Worm (Caenorhabditis elegans) whole organism, young adult: ENCODE measurements around the gene F55A11.6.

Source experiments
- B0336.3 ChIP-seq: fragments of 200-800 bp; sonication (Bioruptor generic); IDR thresholded peaks from 2 replicates; pipeline ENCODE4 v1.3.6; 2022; ENCODE audit warnings: missing genetic modification characterization, missing compliant biosample characterization
- F49E8.2 ChIP-seq: sonication (generic microtip); optimal IDR thresholded peaks from 3 replicates; lab custom pipeline; 2017; ENCODE audit warnings: missing genetic modification characterization, mild to moderate bottlenecking, missing compliant biosample characterization, antibody characterized with exemption, moderate library complexity; ENCODE audit not compliant: insufficient read depth
- F52B5.7 ChIP-seq: sonication (generic microtip); optimal IDR thresholded peaks from 2 replicates; lab custom pipeline; 2016; ENCODE audit warnings: mild to moderate bottlenecking, missing genetic modification characterization, missing compliant biosample characterization
- K12H6.12 ChIP-seq: fragments of 200-800 bp; sonication (Bioruptor generic); optimal IDR thresholded peaks from 2 replicates; lab custom pipeline; 2018; ENCODE audit warnings: mild to moderate bottlenecking, missing genetic modification characterization, missing compliant biosample characterization
- Y53G8AR.9 ChIP-seq: fragments of 200-800 bp; sonication (Bioruptor generic); conservative IDR thresholded peaks from 2 replicates; pipeline ENCODE4 v1.3.6; 2022; ENCODE audit warnings: missing genetic modification reagents, missing genetic modification characterization, missing compliant biosample characterization
- Y95B8A.8 ChIP-seq: fragments of 200-800 bp; sonication (Bioruptor generic); IDR thresholded peaks from 2 replicates; pipeline ENCODE4 v1.3.6; 2022; ENCODE audit warnings: missing genetic modification reagents, missing genetic modification characterization, missing compliant biosample characterization
- aptf-2 ChIP-seq: fragments of 200-800 bp; sonication (Bioruptor generic); conservative IDR thresholded peaks from 2 replicates; pipeline ENCODE4 v1.3.6; 2022; ENCODE audit warnings: missing genetic modification reagents, missing genetic modification characterization, missing compliant biosample characterization
- aptf-3 ChIP-seq: fragments of 200-800 bp; sonication (Bioruptor generic); IDR thresholded peaks from 2 replicates; pipeline ENCODE4 v1.3.6; 2022; ENCODE audit warnings: missing genetic modification characterization, missing compliant biosample characterization
- attf-6 ChIP-seq: fragments of 200-800 bp; sonication (Bioruptor generic); IDR thresholded peaks from 2 replicates; pipeline ENCODE4 v1.3.6; 2022; ENCODE audit warnings: missing genetic modification reagents, missing genetic modification characterization, missing compliant biosample characterization
- cebp-1 ChIP-seq, 2 experiments: fragments of 200-800 bp in 1 of 2; sonication (Bioruptor generic) in 1 of 2; sonication (generic microtip) in 1 of 2; IDR thresholded peaks in 1 of 2; optimal IDR thresholded peaks in 1 of 2; 2 replicates each; pipeline versions ENCODE4 v1.3.6 to Lab custom; 2017 to 2022; ENCODE audit warnings: missing compliant biosample characterization in 2 of 2, missing genetic modification characterization in 2 of 2, mild to moderate bottlenecking in 1 of 2, missing genetic modification reagents in 1 of 2, moderate library complexity in 1 of 2
- efl-1 ChIP-seq: fragments of 150-350 bp; optimal IDR thresholded peaks from 2 replicates; lab custom pipeline; 2014; ENCODE audit warnings: missing biosample characterization, missing genetic modification reagents, missing genetic modification characterization
- ets-4 ChIP-seq: fragments of 200-800 bp; sonication (Bioruptor generic); optimal IDR thresholded peaks from 2 replicates; lab custom pipeline; 2018; ENCODE audit warnings: mild to moderate bottlenecking, missing genetic modification characterization, missing compliant biosample characterization
- hlh-26 ChIP-seq: fragments of 200-800 bp; sonication (Bioruptor generic); conservative IDR thresholded peaks from 2 replicates; pipeline ENCODE4 v1.3.6; 2022; ENCODE audit warnings: missing genetic modification reagents, missing genetic modification characterization, missing compliant biosample characterization
- hmg-1.2 ChIP-seq: fragments of 200-800 bp; sonication (Bioruptor generic); IDR thresholded peaks from 2 replicates; pipeline ENCODE4 v1.3.6; 2022; ENCODE audit warnings: missing genetic modification reagents, missing genetic modification characterization, missing compliant biosample characterization
- hsf-1 ChIP-seq: fragments of 200-800 bp; sonication (Bioruptor generic); IDR thresholded peaks from 2 replicates; pipeline ENCODE4 v1.3.6; 2022; ENCODE audit warnings: missing genetic modification reagents, missing genetic modification characterization, missing compliant biosample characterization
- let-526 ChIP-seq: fragments of 200-800 bp; sonication (Bioruptor generic); IDR thresholded peaks from 2 replicates; pipeline ENCODE4 v1.3.6; 2022; ENCODE audit warnings: missing genetic modification reagents, missing genetic modification characterization, missing compliant biosample characterization
- madf-10 ChIP-seq: sonication (generic microtip); optimal IDR thresholded peaks from 2 replicates; lab custom pipeline; 2016; ENCODE audit warnings: mild to moderate bottlenecking, missing genetic modification characterization, missing compliant biosample characterization
- madf-8 ChIP-seq: fragments of 200-800 bp; sonication (Bioruptor generic); conservative IDR thresholded peaks from 2 replicates; pipeline ENCODE4 v1.3.6; 2022; ENCODE audit warnings: missing genetic modification reagents, missing genetic modification characterization, missing compliant biosample characterization
- nhr-90 ChIP-seq: sonication (generic microtip); optimal IDR thresholded peaks from 2 replicates; lab custom pipeline; 2016; ENCODE audit warnings: missing genotype, mild to moderate bottlenecking, missing genetic modification characterization, missing compliant biosample characterization
- pbrm-1 ChIP-seq: fragments of 200-800 bp; sonication (Bioruptor generic); IDR thresholded peaks from 2 replicates; pipeline ENCODE4 v1.3.6; 2022; ENCODE audit warnings: missing genetic modification reagents, missing genetic modification characterization, missing compliant biosample characterization
- rec-8 ChIP-seq, 2 experiments: sonication (generic microtip); optimal IDR thresholded peaks; 2 replicates each; lab custom pipeline; 2016; ENCODE audit warnings: mild to moderate bottlenecking in 2 of 2, missing genetic modification characterization in 2 of 2, missing genetic modification reagents in 2 of 2, missing genotype in 2 of 2, missing biosample characterization in 1 of 2, missing compliant biosample characterization in 1 of 2, moderate library complexity in 1 of 2
- tbp1 ChIP-seq: fragments of 200-800 bp; sonication (Bioruptor generic); optimal IDR thresholded peaks from 2 replicates; lab custom pipeline; 2018; ENCODE audit warnings: mild to moderate bottlenecking, missing genetic modification characterization, missing compliant biosample characterization
- tlf-1 ChIP-seq: fragments of 200-800 bp; sonication (Bioruptor generic); optimal IDR thresholded peaks from 2 replicates; lab custom pipeline; 2018; ENCODE audit warnings: mild to moderate bottlenecking, missing genetic modification characterization, missing compliant biosample characterization
- xnd-1 ChIP-seq: sonication (generic microtip); optimal IDR thresholded peaks from 2 replicates; lab custom pipeline; 2016; ENCODE audit warnings: missing genotype, missing genetic modification reagents, missing genetic modification characterization, missing compliant biosample characterization

F55A11.6 gene

ce11 chrV:11823978-11824377 is 47.3 kb downstream of the F55A11.6 start (continued):
- TF ChIP-seq pbrm-1 (GFP tag; lab: Robert Waterston, UW): no peak
- TF ChIP-seq F52B5.7 (tag; lab: Kevin White, UChicago): peak; percentile 46
- no peak for TF ChIP-seq rec-8 (tag; optimal IDR thresholded peaks at IDR 0.05; lab: Kevin White, UChicago)
- peak; percentile 28 for TF ChIP-seq ets-4 (GFP tag; lab: Kevin White, UChicago)
- peak; percentile 45 for TF ChIP-seq madf-10 (tag; lab: Kevin White, UChicago)
- no peak for TF ChIP-seq hlh-26 (GFP tag; lab: Robert Waterston, UW)
- peak; percentile 57 for TF ChIP-seq tbp1
- peak; percentile 72; the same call in 1 of the 2 replicates for TF ChIP-seq let-526 (GFP tag; lab: Robert Waterston, UW)
- TF ChIP-seq B0336.3 (GFP tag; lab: Robert Waterston, UW): peak; percentile 50; the same call in 1 of the 2 replicates

- TF ChIP-seq F52B5.7 (tag; lab: Kevin White, UChicago) (no peak), Y95B8A.8 (GFP tag; lab: Robert Waterston, UW) (no peak), nhr-90 (tag; lab: Kevin White, UChicago) (no peak), tlf-1 (GFP tag; lab: Kevin White, UChicago) (no peak), hsf-1 (GFP tag; lab: Robert Waterston, UW) (no peak), aptf-3 (GFP tag; lab: Robert Waterston, UW) (no peak), attf-6 (GFP tag; lab: Robert Waterston, UW) (no peak), cebp-1 (GFP tag; IDR thresholded peaks at IDR 0.05; lab: Robert Waterston, UW) (no peak), cebp-1 (tag; optimal IDR thresholded peaks at IDR 0.05; lab: Kevin White, UChicago) (no peak), madf-8 (no peak)
Measured at ce11 chrV:11825662-11826061, 49.0 kb downstream of the F55A11.6 start, which contains the start of gene D2023.4. Gene D2023.4 (minus strand): TSS chrV:11825762.

ce11 chrV:11826967-11827366 is 50.3 kb downstream of the F55A11.6 start, which contains the start of the genes mpst-1 and D2023.6:
Gene mpst-1 (minus strand): TSS chrV:11827067.
Gene D2023.6 (plus strand): TSS chrV:11827354.
- TF ChIP-seq hmg-1.2 (GFP tag; lab: Robert Waterston, UW) (peak; percentile 74; the same call in 1 of the 2 replicates), xnd-1 (tag; lab: Kevin White, UChicago) (no peak), Y53G8AR.9 (GFP tag; lab: Robert Waterston, UW) (no peak), aptf-2 (GFP tag; lab: Robert Waterston, UW) (no peak)

ce11 chrV:11829282-11829681 is 52.6 kb downstream of the F55A11.6 start, which contains the start of gene col-158:
Gene col-158 (plus strand): TSS chrV:11829582.
- TF ChIP-seq pbrm-1 (GFP tag; lab: Robert Waterston, UW) (no peak), K12H6.12 (tag; lab: Kevin White, UChicago) (no peak), efl-1 (no peak), F49E8.2 (no peak)
